Fruit fly (Drosophila melanogaster): ENCODE data around the gene Lk.

The Lk gene

DNA sequence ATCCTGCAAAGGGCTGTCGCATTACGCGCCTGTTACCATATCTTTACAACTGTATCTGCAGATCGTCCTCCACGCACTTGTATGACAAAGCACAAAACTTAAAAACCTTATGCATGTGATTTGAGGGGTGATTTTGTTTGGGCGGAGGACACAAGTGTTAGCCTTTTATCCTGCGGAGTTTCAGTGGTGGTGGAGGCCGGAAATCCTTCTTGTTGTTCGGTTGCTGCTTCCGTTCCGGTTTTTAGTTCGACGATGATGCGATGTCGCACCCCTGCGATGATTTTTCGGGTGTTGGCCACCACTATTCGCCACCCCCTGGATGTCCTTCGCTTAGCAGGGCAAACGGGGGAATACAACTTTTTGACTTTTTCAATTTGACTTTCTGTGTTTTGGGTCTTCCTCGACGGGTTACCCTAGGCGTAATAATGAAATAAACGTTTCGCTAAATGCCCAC is 4.6 kb upstream of the Lk start (continued):
- no peak for TF ChIP-seq gcm2 (GFP tag; optimal IDR thresholded peaks at IDR 0.05)
- TF ChIP-seq nau (GFP tag; optimal IDR thresholded peaks at IDR 0.05) = no peak
- no peak for TF ChIP-seq zen2 (GFP tag; IDR thresholded peaks at IDR 0.05; ENCODE audit: partially characterized antibody)
- no peak for TF ChIP-seq CG31365 (tag; optimal IDR thresholded peaks at IDR 0.05)
- TF ChIP-seq dati (GFP tag; IDR thresholded peaks at IDR 0.05) = no peak
- TF ChIP-seq lbe (GFP tag; optimal IDR thresholded peaks at IDR 0.05) = no peak
- TF ChIP-seq chm (GFP tag; IDR thresholded peaks at IDR 0.05) = no peak
- no peak for TF ChIP-seq CG12391 (tag; optimal IDR thresholded peaks at IDR 0.05)
- no peak for TF ChIP-seq corto (GFP tag; optimal IDR thresholded peaks at IDR 0.05)
- no peak for TF ChIP-seq Sox102F (GFP tag; optimal IDR thresholded peaks at IDR 0.05)
- TF ChIP-seq cas (GFP tag; IDR thresholded peaks at IDR 0.05) = no peak
- TF ChIP-seq inv (GFP tag; IDR thresholded peaks at IDR 0.05; ENCODE audit: partially characterized antibody) = no peak
- TF ChIP-seq CrebB (tag; optimal IDR thresholded peaks at IDR 0.05) = no peak
- no peak for TF ChIP-seq NK7.1 (GFP tag; optimal IDR thresholded peaks at IDR 0.05)
- peak; percentile 66 for TF ChIP-seq CG13894 (tag; optimal IDR thresholded peaks at IDR 0.05)
- no peak for TF ChIP-seq CG33213 (GFP tag; optimal IDR thresholded peaks at IDR 0.05)
- no peak for TF ChIP-seq CG10959 (GFP tag; IDR thresholded peaks at IDR 0.05)
- no peak for TF ChIP-seq PHDP (tag; optimal IDR thresholded peaks at IDR 0.05)
- no peak for TF ChIP-seq ato (GFP tag; IDR thresholded peaks at IDR 0.05; ENCODE audit: partially characterized antibody)
- TF ChIP-seq BtbVII (GFP tag; optimal IDR thresholded peaks at IDR 0.05) = no peak
- no peak for TF ChIP-seq Dref (GFP tag; IDR thresholded peaks at IDR 0.05)
- TF ChIP-seq Sry-δ (GFP tag; optimal IDR thresholded peaks at IDR 0.05) = peak; percentile 12
- TF ChIP-seq btn (GFP tag; optimal IDR thresholded peaks at IDR 0.05) = no peak
- TF ChIP-seq CG13287 (GFP tag; IDR thresholded peaks at IDR 0.05; ENCODE audit: partially characterized antibody) = no peak
- no peak for TF ChIP-seq CG10366 (GFP tag; IDR thresholded peaks at IDR 0.05)
- TF ChIP-seq Ets97D (GFP tag; optimal IDR thresholded peaks at IDR 0.05) = peak; percentile 22
- no peak for TF ChIP-seq CG11560 (tag; IDR thresholded peaks at IDR 0.05)
- no peak for TF ChIP-seq E2f2 (GFP tag; IDR thresholded peaks at IDR 0.05)
- no peak for TF ChIP-seq CG2889 (GFP tag; IDR thresholded peaks at IDR 0.05)
- no peak for TF ChIP-seq CG10147 (GFP tag; optimal IDR thresholded peaks at IDR 0.05)
- TF ChIP-seq Atf-2 (GFP tag; optimal IDR thresholded peaks at IDR 0.05) = no peak
- peak; percentile 64 for TF ChIP-seq abd-A (tag; optimal IDR thresholded peaks at IDR 0.05)
- no peak for TF ChIP-seq CG12155 (GFP tag; optimal IDR thresholded peaks at IDR 0.05)
- peak; percentile 99 for TF ChIP-seq CG2199 (GFP tag; IDR thresholded peaks at IDR 0.05)
- TF ChIP-seq CG17186 (GFP tag; optimal IDR thresholded peaks at IDR 0.05) = no peak
- TF ChIP-seq Dip3 (GFP tag; optimal IDR thresholded peaks at IDR 0.05) = no peak
- TF ChIP-seq ERR (GFP tag; optimal IDR thresholded peaks at IDR 0.05) = no peak
- no peak for TF ChIP-seq Dek (tag; optimal IDR thresholded peaks at IDR 0.05)
- TF ChIP-seq Gsc (GFP tag; IDR thresholded peaks at IDR 0.05) = no peak
- TF ChIP-seq lab (GFP tag; optimal IDR thresholded peaks at IDR 0.05) = no peak
- TF ChIP-seq pan (optimal IDR thresholded peaks at IDR 0.05) = no peak
- peak in 1 of 2 experiments; percentile 24 for TF ChIP-seq pan (GFP tag; optimal IDR thresholded peaks at IDR 0.05 in 1 of 2, IDR thresholded peaks at IDR 0.05 in 1 of 2)
- no peak for TF ChIP-seq sim (GFP tag; IDR thresholded peaks at IDR 0.05)
- no peak for TF ChIP-seq ara (GFP tag; IDR thresholded peaks at IDR 0.05)
- no peak for TF ChIP-seq chif (GFP tag; optimal IDR thresholded peaks at IDR 0.05)
- no peak for TF ChIP-seq CG30020 (tag; optimal IDR thresholded peaks at IDR 0.05)
- peak in 1 of 2 experiments; percentile 25 for TF ChIP-seq Hr51 (GFP tag; optimal IDR thresholded peaks at IDR 0.05)
- no peak for TF ChIP-seq HLH3B (GFP tag; IDR thresholded peaks at IDR 0.05)
- no peak for TF ChIP-seq CG15696 (tag; optimal IDR thresholded peaks at IDR 0.05)
- TF ChIP-seq CG15073 (GFP tag; optimal IDR thresholded peaks at IDR 0.05) = no peak
- TF ChIP-seq tna (GFP tag; IDR thresholded peaks at IDR 0.05; ENCODE audit: partially characterized antibody) = no peak
- TF ChIP-seq Deaf1 (tag; optimal IDR thresholded peaks at IDR 0.05) = peak; percentile 8
